Fruit fly (Drosophila melanogaster): ENCODE results near the gene CG7083.
A peak's percentile ranks its signal among the peaks of the same experiment; 100 is the strongest.

The CG7083 gene

DNA sequence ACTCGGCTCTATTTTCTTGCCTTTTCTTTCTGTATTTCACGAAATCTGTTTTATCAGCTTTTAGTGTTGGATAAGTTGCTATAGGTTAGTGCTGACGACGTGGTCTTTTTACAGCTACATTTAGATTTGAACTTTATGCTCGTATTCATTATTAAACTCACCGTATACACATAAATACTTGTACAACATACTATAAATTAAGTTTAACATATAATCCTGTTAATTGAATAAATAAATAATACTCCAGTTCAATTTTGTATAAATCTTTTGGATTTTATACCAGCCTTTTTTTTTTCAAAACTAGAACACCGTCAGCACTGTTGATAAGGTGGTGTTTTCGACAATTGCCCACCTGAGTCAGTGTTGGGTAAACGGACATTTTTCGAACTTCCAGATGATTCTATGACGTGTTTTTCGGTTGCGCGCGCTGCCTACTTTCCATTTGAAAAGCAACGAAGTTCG, 31.7 kb upstream of the CG7083 start, which contains the start of gene BI-1 (continued):
- TF ChIP-seq btn (GFP tag; optimal IDR thresholded peaks at IDR 0.05): no peak
- TF ChIP-seq exex (tag; optimal IDR thresholded peaks at IDR 0.05): peak; percentile 54
- no peak for TF ChIP-seq Lim3 (GFP tag; IDR thresholded peaks at IDR 0.05)
- TF ChIP-seq CG10366 (GFP tag; IDR thresholded peaks at IDR 0.05): 0 out of 2 replicates have a peak, but pooled peaks have one; percentile 7
- peak; percentile 94 for TF ChIP-seq Ets65A (GFP tag)
- no peak for TF ChIP-seq ssp (GFP tag; IDR thresholded peaks at IDR 0.05)
- no peak for TF ChIP-seq CG11504 (tag; optimal IDR thresholded peaks at IDR 0.05)
- peak; percentile 73 for TF ChIP-seq BtbVII (GFP tag; optimal IDR thresholded peaks at IDR 0.05)
- no peak for TF ChIP-seq dm (GFP tag; optimal IDR thresholded peaks at IDR 0.05)
- TF ChIP-seq Ptx1 (GFP tag; IDR thresholded peaks at IDR 0.05): peak; percentile 33
- TF ChIP-seq CG4707 (GFP tag; optimal IDR thresholded peaks at IDR 0.05): no peak
- TF ChIP-seq cg (GFP tag; optimal IDR thresholded peaks at IDR 0.05): no peak
- TF ChIP-seq CG8388 (GFP tag; optimal IDR thresholded peaks at IDR 0.05): no peak
- no peak for TF ChIP-seq CG42726 (GFP tag; IDR thresholded peaks at IDR 0.05; ENCODE audit: partially characterized antibody)
- TF ChIP-seq pan (optimal IDR thresholded peaks at IDR 0.05): no peak
- no peak for TF ChIP-seq pan (GFP tag; optimal IDR thresholded peaks at IDR 0.05 in 1 of 2, IDR thresholded peaks at IDR 0.05 in 1 of 2)
- no peak for TF ChIP-seq chinmo (GFP tag; IDR thresholded peaks at IDR 0.05; ENCODE audit: partially characterized antibody)
- peak; percentile 50 for TF ChIP-seq MBD-R2 (GFP tag; IDR thresholded peaks at IDR 0.05)
- TF ChIP-seq ato (GFP tag; IDR thresholded peaks at IDR 0.05; ENCODE audit: partially characterized antibody): no peak
- TF ChIP-seq gcm (GFP tag; optimal IDR thresholded peaks at IDR 0.05): no peak
- no peak for TF ChIP-seq sens-2 (GFP tag; IDR thresholded peaks at IDR 0.05)
- TF ChIP-seq MESR4 (GFP tag; optimal IDR thresholded peaks at IDR 0.05): no peak
- TF ChIP-seq CG3065 (GFP tag; optimal IDR thresholded peaks at IDR 0.05): no peak
- no peak for TF ChIP-seq en (GFP tag; optimal IDR thresholded peaks at IDR 0.05)
- TF ChIP-seq so (GFP tag; IDR thresholded peaks at IDR 0.05): no peak
- no peak for TF ChIP-seq Asciz (GFP tag; optimal IDR thresholded peaks at IDR 0.05)
- no peak for TF ChIP-seq H15 (GFP tag; IDR thresholded peaks at IDR 0.05)
- TF ChIP-seq CG1233 (GFP tag; optimal IDR thresholded peaks at IDR 0.05): peak; percentile 79
- TF ChIP-seq pita (GFP tag; optimal IDR thresholded peaks at IDR 0.05): no peak
- TF ChIP-seq Sin3A (optimal IDR thresholded peaks at IDR 0.05): peak; percentile 42
- TF ChIP-seq D (optimal IDR thresholded peaks at IDR 0.05): no peak
- peak; percentile 44 for TF ChIP-seq D (GFP tag; optimal IDR thresholded peaks at IDR 0.05)
- no peak for TF ChIP-seq bbx (GFP tag; IDR thresholded peaks at IDR 0.05; ENCODE audit: partially characterized antibody)
- peak; percentile 84 for TF ChIP-seq CG3847 (GFP tag; IDR thresholded peaks at IDR 0.05)
- TF ChIP-seq CG6689 (GFP tag; IDR thresholded peaks at IDR 0.05): peak; percentile 71
- TF ChIP-seq CG11723 (GFP tag; optimal IDR thresholded peaks at IDR 0.05): no peak
- TF ChIP-seq ara (GFP tag; IDR thresholded peaks at IDR 0.05): no peak
- no peak for TF ChIP-seq prd (optimal IDR thresholded peaks at IDR 0.05)
- TF ChIP-seq prd (GFP tag; IDR thresholded peaks at IDR 0.05): peak; percentile 58; the same call in 2 of the 3 replicates
- TF ChIP-seq az2 (GFP tag; optimal IDR thresholded peaks at IDR 0.05): peak; percentile 57
- peak; percentile 47 for TF ChIP-seq Xrp1 (GFP tag; IDR thresholded peaks at IDR 0.05)
- no peak for TF ChIP-seq Hmr (GFP tag; optimal IDR thresholded peaks at IDR 0.05)
- TF ChIP-seq CG5953 (GFP tag; IDR thresholded peaks at IDR 0.05): no peak
- no peak for TF ChIP-seq Awh (GFP tag; IDR thresholded peaks at IDR 0.05)
- TF ChIP-seq CG12071 (GFP tag; optimal IDR thresholded peaks at IDR 0.05): no peak
- no peak for TF ChIP-seq toy (GFP tag; IDR thresholded peaks at IDR 0.05)
- no peak for TF ChIP-seq Jarid2 (GFP tag; optimal IDR thresholded peaks at IDR 0.05)
- peak; percentile 63 for TF ChIP-seq CG30020 (tag; optimal IDR thresholded peaks at IDR 0.05)
- no peak for TF ChIP-seq CG13296 (GFP tag; optimal IDR thresholded peaks at IDR 0.05)
- TF ChIP-seq NK7.1 (GFP tag; optimal IDR thresholded peaks at IDR 0.05): no peak
- TF ChIP-seq CG9797 (GFP tag; optimal IDR thresholded peaks at IDR 0.05): no peak
- peak; percentile 69 for TF ChIP-seq Dek (tag; optimal IDR thresholded peaks at IDR 0.05)
- no peak for TF ChIP-seq Kr (GFP tag; optimal IDR thresholded peaks at IDR 0.05)

All from whole organism, embryonic.